Worm (Caenorhabditis elegans): Measurements from ENCODE around the gene ugt-37.

DNA sequence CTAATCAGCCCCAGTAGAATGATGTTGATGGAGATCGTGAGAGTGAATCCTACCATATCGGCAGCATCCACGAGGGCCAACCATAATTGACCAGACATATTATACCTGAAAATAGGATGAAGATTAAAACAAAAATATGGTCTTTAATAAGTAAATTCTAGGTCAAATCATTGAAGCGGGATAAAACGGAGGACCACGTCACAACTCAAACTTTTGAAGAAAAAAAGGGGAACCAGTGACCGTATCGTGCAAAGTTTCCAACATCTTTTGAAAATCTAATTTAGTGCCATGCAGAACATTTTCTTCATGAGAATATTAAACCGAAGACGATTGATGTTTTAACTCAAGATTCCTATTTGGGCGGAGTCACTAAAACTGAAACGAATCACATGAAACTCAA is 6.8 kb downstream of the ugt-37 start, which contains the start of gene str-112:
- TF ChIP-seq nhr-76 (tag; optimal IDR thresholded peaks at IDR 0.05) (no peak), pqm-1 (tag; optimal IDR thresholded peaks at IDR 0.05) (no peak), nhr-11 (tag; optimal IDR thresholded peaks at IDR 0.05) (no peak), skn-1 (tag; optimal IDR thresholded peaks at IDR 0.05) (no peak), egl-5 (tag; optimal IDR thresholded peaks at IDR 0.05) (no peak), nhr-43 (tag; optimal IDR thresholded peaks at IDR 0.05; ENCODE audit: poor library complexity, severe bottlenecking) (no peak), mdl-1 (tag; optimal IDR thresholded peaks at IDR 0.05) (no peak), jun-1 (tag; optimal IDR thresholded peaks at IDR 0.05) (no peak), lin-39 (tag; optimal IDR thresholded peaks at IDR 0.05) (no peak), elt-2 (tag; optimal IDR thresholded peaks at IDR 0.05) (no peak)

All from whole organism, L3 larva.